Worm (Caenorhabditis elegans): ENCODE data around the gene znfx-1.

The znfx-1 gene

ce11 chrII:9260026-9260425, 46.6 kb downstream of the znfx-1 start:
- TF ChIP-seq mxl-3 (GFP tag; optimal IDR thresholded peaks at IDR 0.05) = no peak
- TF ChIP-seq nhr-28 (tag; optimal IDR thresholded peaks at IDR 0.05) = peak; percentile 16

DNA sequence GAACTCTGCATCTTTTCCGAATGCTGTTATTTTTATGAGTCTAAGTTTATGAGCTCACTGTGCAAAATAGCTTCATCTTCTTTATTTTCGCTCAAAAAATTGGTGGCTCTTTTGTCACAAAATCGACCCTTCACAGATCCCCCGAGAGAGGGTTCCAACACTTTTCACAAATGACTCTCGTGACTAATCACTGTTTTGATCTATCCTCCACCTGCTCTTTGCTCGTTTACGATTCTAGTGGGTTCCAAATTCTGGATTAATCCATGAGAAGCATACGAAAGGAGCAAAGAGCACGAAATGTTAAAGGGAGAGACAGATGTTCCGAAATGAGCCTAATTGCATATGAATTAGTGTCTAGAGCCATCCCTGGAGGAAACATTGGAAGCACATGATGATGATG, 47.9 kb downstream of the znfx-1 start:
- no peak for TF ChIP-seq lim-7 (GFP tag; IDR thresholded peaks at IDR 0.05)
- peak in 1 of 2 experiments; percentile 86 for TF ChIP-seq unc-62 (GFP tag; optimal IDR thresholded peaks at IDR 0.05 in 1 of 2)
- no peak for TF ChIP-seq unc-62 (tag; optimal IDR thresholded peaks at IDR 0.05)
- no peak for TF ChIP-seq lin-1 (GFP tag; IDR thresholded peaks at IDR 0.05)
- TF ChIP-seq ztf-7 (tag; optimal IDR thresholded peaks at IDR 0.05) = no peak
- TF ChIP-seq jun-1 (tag; optimal IDR thresholded peaks at IDR 0.05) = no peak
- no peak for TF ChIP-seq lin-39 (tag; optimal IDR thresholded peaks at IDR 0.05)

DNA sequence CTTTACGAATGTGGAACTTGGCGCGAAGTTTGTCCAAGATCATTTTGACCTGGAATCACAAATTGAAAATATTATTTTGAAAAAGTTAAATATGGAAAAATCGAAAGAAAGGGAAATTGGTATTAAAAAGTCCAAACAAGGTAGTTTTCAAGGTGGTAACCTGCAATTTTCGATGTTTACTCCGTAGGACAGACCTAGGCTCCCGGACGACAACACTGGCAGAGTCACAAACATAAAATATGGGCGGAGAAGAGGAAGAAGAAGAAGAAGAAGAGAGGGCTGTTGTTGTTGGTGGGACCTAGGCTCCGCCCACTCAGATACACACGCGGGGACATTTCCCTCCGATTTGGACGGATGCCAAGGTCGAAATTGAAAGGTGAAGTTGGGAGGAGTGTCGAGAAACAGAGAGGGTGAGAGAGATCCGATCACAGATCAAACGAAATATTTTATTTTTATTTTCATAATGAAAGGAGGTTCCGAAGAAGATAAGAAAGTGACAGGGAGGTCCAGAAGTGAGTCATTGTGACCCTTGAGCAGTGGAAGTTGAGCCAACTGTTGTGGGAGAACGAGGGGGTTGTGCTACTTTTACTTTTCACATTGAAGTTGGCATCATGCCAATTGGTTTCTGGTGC, 48.6 kb downstream of the znfx-1 start, which contains the start of gene aqp-2:
TSS of gene aqp-2 (minus strand) at position 51 of the 632 bp plus-strand sequence.
- TF ChIP-seq mep-1 (tag; optimal IDR thresholded peaks at IDR 0.05) = no peak
- peak; percentile 31; the same call in 1 of the 2 replicates for TF ChIP-seq set-16 (GFP tag; IDR thresholded peaks at IDR 0.05)
- TF ChIP-seq zag-1 (tag; optimal IDR thresholded peaks at IDR 0.05) = no peak
- no peak for TF ChIP-seq ceh-32 (tag; optimal IDR thresholded peaks at IDR 0.05; ENCODE audit: poor library complexity)
- TF ChIP-seq hlh-11 (tag; optimal IDR thresholded peaks at IDR 0.05) = peak; percentile 50
- TF ChIP-seq daf-16 (GFP tag; optimal IDR thresholded peaks at IDR 0.05) = peak in 1 of 2 experiments; percentile 97
- TF ChIP-seq daf-16 (tag; optimal IDR thresholded peaks at IDR 0.05) = no peak
- TF ChIP-seq dmd-9 (GFP tag; IDR thresholded peaks at IDR 0.05) = no peak
- no peak for TF ChIP-seq daf-19 (GFP tag; conservative IDR thresholded peaks at IDR 0.05)
- no peak for TF ChIP-seq gei-8 (GFP tag; optimal IDR thresholded peaks at IDR 0.05)
- no peak for TF ChIP-seq ceh-82 (tag; optimal IDR thresholded peaks at IDR 0.05)
- TF ChIP-seq egl-43 (GFP tag; IDR thresholded peaks at IDR 0.05) = no peak
- TF ChIP-seq nhr-6 (tag; optimal IDR thresholded peaks at IDR 0.05) = no peak
- TF ChIP-seq nhr-11 (tag; optimal IDR thresholded peaks at IDR 0.05) = peak; percentile 28
- no peak for TF ChIP-seq Y75B8A.6 (GFP tag; IDR thresholded peaks at IDR 0.05)
- TF ChIP-seq unc-39 (tag; optimal IDR thresholded peaks at IDR 0.05) = no peak
- no peak for TF ChIP-seq daf-8 (GFP tag; IDR thresholded peaks at IDR 0.05)
- peak in 1 of 2 experiments; percentile 56 for TF ChIP-seq unc-62 (GFP tag; optimal IDR thresholded peaks at IDR 0.05 in 1 of 2)
- no peak for TF ChIP-seq unc-62 (tag; optimal IDR thresholded peaks at IDR 0.05)
- no peak for TF ChIP-seq F49E8.2 (tag; optimal IDR thresholded peaks at IDR 0.05; ENCODE audit: borderline replicate concordance)
- TF ChIP-seq mdl-1 (tag; optimal IDR thresholded peaks at IDR 0.05) = peak in 1 of 2 experiments; percentile 39

ce11 chrII:9262845-9263402, 49.5 kb downstream of the znfx-1 start:
- no peak for TF ChIP-seq aly-2 (tag; optimal IDR thresholded peaks at IDR 0.05)
- no peak for TF ChIP-seq F26F4.8 (GFP tag; conservative IDR thresholded peaks at IDR 0.05)
- TF ChIP-seq aha-1 (tag) = peak; percentile 64
- no peak for TF ChIP-seq nhr-28 (tag; optimal IDR thresholded peaks at IDR 0.05)
- TF ChIP-seq nhr-11 (tag; optimal IDR thresholded peaks at IDR 0.05) = no peak
- TF ChIP-seq nhr-111 (GFP tag; optimal IDR thresholded peaks at IDR 0.05) = no peak

DNA sequence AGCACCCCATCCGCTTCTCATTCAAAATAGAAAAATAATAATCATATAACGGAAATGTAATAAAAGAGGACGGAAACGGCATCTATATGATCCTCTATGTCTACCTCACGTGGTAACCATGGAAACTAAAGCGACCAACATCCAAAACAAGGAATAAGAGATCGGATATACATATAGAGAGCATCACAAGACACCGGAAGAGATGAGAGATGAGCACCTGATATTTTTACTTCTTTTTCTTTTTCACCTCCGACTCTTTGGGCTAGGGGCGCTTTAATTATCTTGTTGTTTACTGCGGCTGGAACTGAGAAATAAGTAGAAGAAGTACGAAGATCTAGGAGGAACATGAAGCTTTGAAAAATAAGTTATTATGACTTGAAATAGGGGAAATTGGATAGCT, 50.3 kb downstream of the znfx-1 start:
- TF ChIP-seq unc-62 (GFP tag; optimal IDR thresholded peaks at IDR 0.05 in 1 of 2) = peak in 1 of 2 experiments; percentile 36
- no peak for TF ChIP-seq unc-62 (tag; optimal IDR thresholded peaks at IDR 0.05)
- no peak for TF ChIP-seq lin-39 (tag; optimal IDR thresholded peaks at IDR 0.05)
- no peak for TF ChIP-seq lin-1 (GFP tag; IDR thresholded peaks at IDR 0.05)
- TF ChIP-seq dmd-9 (GFP tag; IDR thresholded peaks at IDR 0.05) = no peak
- peak; percentile 46 for TF ChIP-seq nhr-11 (tag; optimal IDR thresholded peaks at IDR 0.05)

Data from whole organism, L4 larva.